Worm (Caenorhabditis elegans): Measurements from ENCODE around the gene gst-21.

gst-21 gene

ce11 chrV:1752496-1752895, 20.7 kb upstream of the gst-21 start, which contains the start of gene ZK697.1:
ZK697.1 (plus strand) TSS chrV:1752796.
- no peak for TF ChIP-seq nfya-1 (tag; optimal IDR thresholded peaks at IDR 0.05; ENCODE audit: insufficient read depth)
- TF ChIP-seq ztf-4 (tag; optimal IDR thresholded peaks at IDR 0.05), result no peak
- no peak for TF ChIP-seq fkh-2 (tag; optimal IDR thresholded peaks at IDR 0.05)
- no peak for TF ChIP-seq zag-1 (tag; optimal IDR thresholded peaks at IDR 0.05)

- TF ChIP-seq sea-2 (GFP tag; optimal IDR thresholded peaks at IDR 0.05) (no peak), egl-27 (tag; optimal IDR thresholded peaks at IDR 0.05) (no peak), aly-2 (tag; optimal IDR thresholded peaks at IDR 0.05) (no peak), pqm-1 (tag; optimal IDR thresholded peaks at IDR 0.05) (no peak)
Measured at ce11 chrV:1751449-1751848, 19.6 kb upstream of the gst-21 start, which contains the start of gene srh-199. srh-199 (minus strand) TSS chrV:1751549.

- TF ChIP-seq mdl-1 (tag; optimal IDR thresholded peaks at IDR 0.05) (no peak), nhr-67 (tag; optimal IDR thresholded peaks at IDR 0.05) (no peak), elt-3 (tag; optimal IDR thresholded peaks at IDR 0.05) (no peak), lin-15B (tag; optimal IDR thresholded peaks at IDR 0.05) (no peak), nhr-77 (tag; optimal IDR thresholded peaks at IDR 0.05) (no peak)
Measured at ce11 chrV:1749053-1749452, 17.2 kb upstream of the gst-21 start, which contains the start of gene ZK697.8. ZK697.8 (minus strand) TSS chrV:1749153.

ce11 chrV:1743205-1743870, 11.5 kb upstream of the gst-21 start, which contains the start of gene nhr-256:
nhr-256 (plus strand) TSS chrV:1743771.
- TF ChIP-seq pqm-1 (tag; optimal IDR thresholded peaks at IDR 0.05), result peak; percentile 95
- TF ChIP-seq nhr-28 (tag; optimal IDR thresholded peaks at IDR 0.05), result no peak
- TF ChIP-seq nhr-23 (tag; optimal IDR thresholded peaks at IDR 0.05), result no peak
- TF ChIP-seq nhr-76 (tag; optimal IDR thresholded peaks at IDR 0.05), result no peak
- TF ChIP-seq jun-1 (tag; optimal IDR thresholded peaks at IDR 0.05), result no peak
- TF ChIP-seq nfya-1 (tag; optimal IDR thresholded peaks at IDR 0.05; ENCODE audit: insufficient read depth), result peak; percentile 79
- TF ChIP-seq daf-12 (tag; optimal IDR thresholded peaks at IDR 0.05), result no peak
- TF ChIP-seq nhr-237 (tag; optimal IDR thresholded peaks at IDR 0.05), result no peak
- TF ChIP-seq eor-1 (tag; optimal IDR thresholded peaks at IDR 0.05), result no peak
- TF ChIP-seq ZK546.5 (tag; optimal IDR thresholded peaks at IDR 0.05), result no peak
- TF ChIP-seq unc-39 (tag; optimal IDR thresholded peaks at IDR 0.05), result no peak
- no peak for TF ChIP-seq nhr-67 (tag; optimal IDR thresholded peaks at IDR 0.05)
- TF ChIP-seq fkh-10 (GFP tag; optimal IDR thresholded peaks at IDR 0.05), result no peak
- TF ChIP-seq ceh-82 (tag; optimal IDR thresholded peaks at IDR 0.05), result no peak
- no peak for TF ChIP-seq mdl-1 (tag; optimal IDR thresholded peaks at IDR 0.05)
- TF ChIP-seq elt-3 (tag; optimal IDR thresholded peaks at IDR 0.05), result no peak
- no peak for TF ChIP-seq aly-2 (tag; optimal IDR thresholded peaks at IDR 0.05)
- peak; percentile 35 for TF ChIP-seq nhr-43 (tag; optimal IDR thresholded peaks at IDR 0.05; ENCODE audit: poor library complexity, severe bottlenecking)
- no peak for TF ChIP-seq tbx-2 (tag; optimal IDR thresholded peaks at IDR 0.05)
- TF ChIP-seq snpc-4 (tag; optimal IDR thresholded peaks at IDR 0.05), result no peak
- no peak for TF ChIP-seq ceh-9 (tag; optimal IDR thresholded peaks at IDR 0.05)
- TF ChIP-seq egl-5 (tag; optimal IDR thresholded peaks at IDR 0.05), result peak; percentile 70
- no peak for TF ChIP-seq fos-1 (tag; optimal IDR thresholded peaks at IDR 0.05)
- TF ChIP-seq ztf-11 (tag; optimal IDR thresholded peaks at IDR 0.05), result no peak
- peak; percentile 20 for TF ChIP-seq lin-39 (tag; optimal IDR thresholded peaks at IDR 0.05)
- peak; percentile 72 for TF ChIP-seq nhr-25 (tag; optimal IDR thresholded peaks at IDR 0.05)
- TF ChIP-seq lin-15B (tag; optimal IDR thresholded peaks at IDR 0.05), result peak; percentile 27
- no peak for TF ChIP-seq unc-62 (GFP tag; optimal IDR thresholded peaks at IDR 0.05)
- TF ChIP-seq nhr-77 (tag; optimal IDR thresholded peaks at IDR 0.05), result no peak
- no peak for TF ChIP-seq ceh-16 (tag; optimal IDR thresholded peaks at IDR 0.05)
- no peak for TF ChIP-seq skn-1 (tag; optimal IDR thresholded peaks at IDR 0.05)
- no peak for TF ChIP-seq mml-1 (tag; optimal IDR thresholded peaks at IDR 0.05)
- no peak for TF ChIP-seq ztf-4 (tag; optimal IDR thresholded peaks at IDR 0.05)
- peak; percentile 81 for TF ChIP-seq ceh-28 (tag; optimal IDR thresholded peaks at IDR 0.05)
- peak; percentile 87 for TF ChIP-seq pha-4 (tag; optimal IDR thresholded peaks at IDR 0.05)
- TF ChIP-seq egl-27 (tag; optimal IDR thresholded peaks at IDR 0.05), result no peak
- peak; percentile 93 for TF ChIP-seq elt-2 (tag; optimal IDR thresholded peaks at IDR 0.05)
- no peak for TF ChIP-seq nhr-12 (tag; optimal IDR thresholded peaks at IDR 0.05)
- no peak for TF ChIP-seq lsy-12 (tag; optimal IDR thresholded peaks at IDR 0.05)
- no peak for TF ChIP-seq sea-2 (GFP tag; optimal IDR thresholded peaks at IDR 0.05)
- no peak for TF ChIP-seq elt-1 (tag; optimal IDR thresholded peaks at IDR 0.05)
- TF ChIP-seq ama-1 (optimal IDR thresholded peaks at IDR 0.05), result no peak
- TF ChIP-seq R02D3.7 (tag; optimal IDR thresholded peaks at IDR 0.05), result peak; percentile 23
- TF ChIP-seq fkh-2 (tag; optimal IDR thresholded peaks at IDR 0.05), result no peak
- peak; percentile 47 for TF ChIP-seq hmg-11 (tag; optimal IDR thresholded peaks at IDR 0.05)

Data from whole organism, L3 larva.